Worm (Caenorhabditis elegans) whole organism, early embryonic: Measurements from ENCODE around the gene Y51H4A.941.

Experiments
- B0310.2 ChIP-seq: sonication (generic microtip); optimal IDR thresholded peaks from 2 replicates; lab custom pipeline; 2016; ENCODE audit warnings: mild to moderate bottlenecking, missing genetic modification characterization, missing compliant biosample characterization
- F13C5.2 ChIP-seq: sonication (generic microtip); optimal IDR thresholded peaks from 2 replicates; lab custom pipeline; 2017; ENCODE audit warnings: mild to moderate bottlenecking, missing genetic modification characterization, inconsistent platforms, missing compliant biosample characterization
- aly-1 ChIP-seq: sonication (generic microtip); optimal IDR thresholded peaks from 2 replicates; lab custom pipeline; 2016; ENCODE audit warnings: missing genetic modification characterization, missing compliant biosample characterization
- ceh-13 ChIP-seq: fragments of 200-800 bp; sonication (Bioruptor generic); optimal IDR thresholded peaks from 2 replicates; lab custom pipeline; 2018; ENCODE audit warnings: mild to moderate bottlenecking, missing genetic modification characterization, missing compliant biosample characterization
- ceh-36 ChIP-seq: sonication (generic microtip); optimal IDR thresholded peaks from 2 replicates; lab custom pipeline; 2016; ENCODE audit warnings: missing genetic modification characterization, inconsistent platforms, missing compliant biosample characterization
- ets-7 ChIP-seq: sonication (generic microtip); optimal IDR thresholded peaks from 2 replicates; lab custom pipeline; 2016; ENCODE audit warnings: missing genotype, missing genetic modification characterization, missing compliant biosample characterization
- hmbx-1 ChIP-seq: sonication (generic microtip); optimal IDR thresholded peaks from 2 replicates; lab custom pipeline; 2016; ENCODE audit warnings: mild to moderate bottlenecking, missing genetic modification characterization, missing compliant biosample characterization
- tbx-37 ChIP-seq: fragments of 200-800 bp; sonication (Bioruptor generic); conservative IDR thresholded peaks from 2 replicates; pipeline ENCODE4 v1.3.6; 2022; ENCODE audit warnings: missing genetic modification reagents, missing genetic modification characterization, missing compliant biosample characterization

DNA sequence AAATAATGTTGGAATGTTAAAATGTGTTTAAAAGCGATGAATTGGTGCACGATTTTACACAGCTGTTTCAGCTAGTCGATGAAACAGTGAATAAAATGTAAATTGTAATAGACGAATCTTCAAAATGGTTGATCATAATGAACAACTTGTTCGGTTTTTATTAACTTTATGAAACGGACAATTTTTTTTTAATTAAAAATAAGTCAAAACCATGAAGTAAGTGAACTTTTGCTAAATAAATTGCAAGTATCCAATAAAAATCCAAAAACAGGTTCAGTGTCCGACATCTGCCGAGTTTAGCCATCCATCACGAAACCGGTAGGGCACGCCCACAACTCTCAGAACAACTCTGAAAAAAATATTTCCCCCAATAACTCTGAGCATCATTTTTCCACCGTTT, 15.8 kb upstream of the Y51H4A.941 start:
- TF ChIP-seq ceh-36 (no peak), ets-7 (tag; lab: Kevin White, UChicago) (no peak), hmbx-1 (tag; lab: Kevin White, UChicago) (no peak), tbx-37 (no peak), F13C5.2 (tag; lab: Kevin White, UChicago) (no peak), B0310.2 (tag; lab: Kevin White, UChicago) (no peak), ceh-13 (GFP tag; lab: Kevin White, UChicago) (no peak), aly-1 (tag; lab: Kevin White, UChicago) (no peak)
